Fruit fly (Drosophila melanogaster) whole organism, embryonic: Measurements from ENCODE around the gene dyl.
A peak's percentile ranks its signal among the peaks of the same experiment; 100 is the strongest.

Experiments used
- Aef1 ChIP-seq: fragments of 200-800 bp; sonication (Bioruptor generic); IDR thresholded peaks from 3 replicates; pipeline ENCODE4 v1.3.6; 2022; ENCODE audit warnings: missing biosample characterization, missing genetic modification characterization
- Atf-2 ChIP-seq: fragments of 200-800 bp; sonication (Bioruptor generic); optimal IDR thresholded peaks from 2 replicates; lab custom pipeline; 2016; ENCODE audit warnings: missing biosample characterization, missing genetic modification characterization
- B-H2 ChIP-seq: fragments of 200-800 bp; sonication (Bioruptor generic); optimal IDR thresholded peaks from 2 replicates; lab custom pipeline; 2018; ENCODE audit warnings: missing biosample characterization, mild to moderate bottlenecking, missing genetic modification characterization
- CG10147 ChIP-seq: fragments of 200-800 bp; sonication (Bioruptor generic); optimal IDR thresholded peaks from 2 replicates; lab custom pipeline; 2019; ENCODE audit warnings: missing biosample characterization, mild to moderate bottlenecking, missing genetic modification characterization, moderate library complexity
- CG10654 ChIP-seq: fragments of 200-800 bp; sonication (Bioruptor generic); optimal IDR thresholded peaks from 2 replicates; lab custom pipeline; 2016; ENCODE audit warnings: missing biosample characterization, missing genetic modification characterization
- CG10979 ChIP-seq: fragments of 200-800 bp; sonication (Bioruptor generic); optimal IDR thresholded peaks from 2 replicates; lab custom pipeline; 2018; ENCODE audit warnings: missing biosample characterization, mild to moderate bottlenecking, missing genetic modification characterization, moderate library complexity
- CG11398 ChIP-seq: fragments of 200-800 bp; sonication (Bioruptor generic); optimal IDR thresholded peaks from 2 replicates; lab custom pipeline; 2016; ENCODE audit warnings: missing biosample characterization, missing genetic modification characterization
- CG12659 ChIP-seq: fragments of 200-800 bp; sonication (Bioruptor generic); optimal IDR thresholded peaks from 3 replicates; lab custom pipeline; 2017; ENCODE audit warnings: mild to moderate bottlenecking, missing biosample characterization, missing genetic modification reagents, missing genetic modification characterization
- CG13775 ChIP-seq: fragments of 200-800 bp; sonication (Bioruptor generic); optimal IDR thresholded peaks from 3 replicates; lab custom pipeline; 2017; ENCODE audit warnings: missing biosample characterization, mild to moderate bottlenecking, missing genetic modification characterization
- CG14014 ChIP-seq: fragments of 200-800 bp; sonication (Bioruptor generic); IDR thresholded peaks from 2 replicates; pipeline ENCODE4 v1.3.6; 2022; ENCODE audit warnings: missing biosample characterization, missing genetic modification characterization
- CG15514 ChIP-seq: fragments of 200-800 bp; sonication (Bioruptor generic); optimal IDR thresholded peaks from 3 replicates; lab custom pipeline; 2017; ENCODE audit warnings: missing biosample characterization, missing genetic modification characterization, mild to moderate bottlenecking, moderate library complexity, missing genetic modification reagents
- CG2712 ChIP-seq: fragments of 200-800 bp; optimal IDR thresholded peaks from 3 replicates; lab custom pipeline; 2019; ENCODE audit warnings: missing biosample characterization, mild to moderate bottlenecking, missing genetic modification characterization, moderate library complexity
- CG3838 ChIP-seq: fragments of 200-800 bp; sonication (Bioruptor generic); optimal IDR thresholded peaks from 3 replicates; lab custom pipeline; 2016; ENCODE audit warnings: missing biosample characterization, missing genetic modification characterization
- CG42726 ChIP-seq: fragments of 200-800 bp; sonication (Bioruptor generic); IDR thresholded peaks from 2 replicates; pipeline ENCODE4 v1.3.6; 2022; ENCODE audit warnings: missing biosample characterization, missing genetic modification characterization; ENCODE audit not compliant: partially characterized antibody
- CG6654 ChIP-seq: fragments of 200-800 bp; sonication (Bioruptor generic); optimal IDR thresholded peaks from 2 replicates; lab custom pipeline; 2017; ENCODE audit warnings: missing biosample characterization, mild to moderate bottlenecking, missing genetic modification characterization
- CG7357 ChIP-seq: fragments of 200-800 bp; sonication (Bioruptor generic); IDR thresholded peaks from 3 replicates; pipeline ENCODE4 v1.3.6; 2022; ENCODE audit warnings: missing biosample characterization, missing genetic modification characterization
- CG7745 ChIP-seq: fragments of 200-800 bp; sonication (Bioruptor generic); optimal IDR thresholded peaks from 2 replicates; lab custom pipeline; 2018; ENCODE audit warnings: missing biosample characterization, mild to moderate bottlenecking, missing genetic modification characterization, moderate library complexity
- CG7928 ChIP-seq: fragments of 200-800 bp; sonication (Bioruptor generic); optimal IDR thresholded peaks from 2 replicates; lab custom pipeline; 2017; ENCODE audit warnings: missing biosample characterization, mild to moderate bottlenecking, missing genetic modification characterization
- CG8944 ChIP-seq: fragments of 200-800 bp; sonication (Bioruptor generic); optimal IDR thresholded peaks from 3 replicates; lab custom pipeline; 2016; ENCODE audit warnings: missing biosample characterization, missing genetic modification characterization
- CG9797 ChIP-seq: fragments of 200-800 bp; sonication (Bioruptor generic); optimal IDR thresholded peaks from 3 replicates; lab custom pipeline; 2018; ENCODE audit warnings: missing biosample characterization, mild to moderate bottlenecking, missing genetic modification characterization
- CrebB ChIP-seq: fragments of 200-800 bp; sonication (Bioruptor generic); optimal IDR thresholded peaks from 3 replicates; lab custom pipeline; 2018; ENCODE audit warnings: missing biosample characterization, mild to moderate bottlenecking, missing genetic modification characterization
- Deaf1 ChIP-seq: fragments of 200-800 bp; optimal IDR thresholded peaks from 3 replicates; lab custom pipeline; 2019; ENCODE audit warnings: missing biosample characterization, mild to moderate bottlenecking, missing genetic modification characterization, moderate library complexity
- Dref ChIP-seq: fragments of 200-800 bp; sonication (Bioruptor generic); IDR thresholded peaks from 2 replicates; pipeline ENCODE4 v1.3.6; 2022; ENCODE audit warnings: missing biosample characterization, missing genetic modification characterization
- E2f2 ChIP-seq: fragments of 200-800 bp; sonication (Bioruptor generic); IDR thresholded peaks from 2 replicates; pipeline ENCODE4 v1.3.6; 2022; ENCODE audit warnings: missing biosample characterization, missing genetic modification characterization
- Fer3 ChIP-seq: fragments of 200-800 bp; sonication (Bioruptor generic); optimal IDR thresholded peaks from 2 replicates; lab custom pipeline; 2018; ENCODE audit warnings: missing biosample characterization, mild to moderate bottlenecking, missing genetic modification characterization, moderate library complexity
- HLH3B ChIP-seq: fragments of 200-800 bp; sonication (Bioruptor generic); IDR thresholded peaks from 2 replicates; pipeline ENCODE4 v1.3.6; 2022; ENCODE audit warnings: missing biosample characterization, missing genetic modification characterization
- HmgZ ChIP-seq: fragments of 200-800 bp; sonication (Bioruptor generic); optimal IDR thresholded peaks from 2 replicates; lab custom pipeline; 2018; ENCODE audit warnings: missing biosample characterization, mild to moderate bottlenecking, missing genetic modification characterization
- Jarid2 ChIP-seq: fragments of 200-800 bp; sonication (Bioruptor generic); optimal IDR thresholded peaks from 3 replicates; lab custom pipeline; 2017; ENCODE audit warnings: mild to moderate bottlenecking, missing biosample characterization, missing genetic modification reagents, missing genetic modification characterization
- MBD-R2 ChIP-seq: fragments of 200-800 bp; sonication (Bioruptor generic); IDR thresholded peaks from 2 replicates; pipeline ENCODE4 v1.3.6; 2022; ENCODE audit warnings: missing biosample characterization, missing genetic modification characterization
- Med ChIP-seq: fragments of 200-800 bp; sonication (Bioruptor generic); peaks from one replicate; lab custom pipeline; 2016; ENCODE audit warnings: missing biosample characterization, missing genetic modification characterization, mild to moderate bottlenecking, inconsistent platforms, moderate library complexity
- Myb ChIP-seq: fragments of 200-800 bp; sonication (Bioruptor generic); optimal IDR thresholded peaks from 2 replicates; lab custom pipeline; 2016; ENCODE audit warnings: missing biosample characterization, missing genetic modification characterization
- Ptx1 ChIP-seq: fragments of 200-800 bp; sonication (Bioruptor generic); IDR thresholded peaks from 2 replicates; pipeline ENCODE4 v1.3.6; 2022; ENCODE audit warnings: missing biosample characterization, missing genetic modification characterization
- Scr ChIP-seq: fragments of 200-800 bp; sonication (Bioruptor generic); IDR thresholded peaks from 2 replicates; pipeline ENCODE4 v1.3.6; 2022; ENCODE audit warnings: missing biosample characterization, missing genetic modification characterization; ENCODE audit not compliant: partially characterized antibody
- Six4 ChIP-seq: fragments of 200-800 bp; sonication (Bioruptor generic); optimal IDR thresholded peaks from 2 replicates; lab custom pipeline; 2016; ENCODE audit warnings: missing biosample characterization, missing genetic modification characterization
- Xbp1 ChIP-seq: fragments of 200-800 bp; sonication (Bioruptor generic); optimal IDR thresholded peaks from 3 replicates; lab custom pipeline; 2016; ENCODE audit warnings: missing biosample characterization, mild to moderate bottlenecking, missing genetic modification characterization
- ash1 ChIP-seq: fragments of 200-800 bp; sonication (Bioruptor generic); optimal IDR thresholded peaks from 2 replicates; lab custom pipeline; 2018; ENCODE audit warnings: missing biosample characterization, mild to moderate bottlenecking, missing genetic modification characterization
- cg ChIP-seq: fragments of 200-800 bp; sonication (Bioruptor generic); optimal IDR thresholded peaks from 3 replicates; lab custom pipeline; 2019; ENCODE audit warnings: missing biosample characterization, mild to moderate bottlenecking, missing genetic modification characterization, moderate library complexity
- corto ChIP-seq: fragments of 200-800 bp; sonication (Bioruptor generic); optimal IDR thresholded peaks from 2 replicates; lab custom pipeline; 2016; ENCODE audit warnings: missing biosample characterization, mild to moderate bottlenecking, missing genetic modification characterization, moderate library complexity
- crc ChIP-seq: fragments of 200-800 bp; sonication (Bioruptor generic); optimal IDR thresholded peaks from 2 replicates; lab custom pipeline; 2016; ENCODE audit warnings: missing biosample characterization, missing genetic modification characterization
- fru ChIP-seq: fragments of >200 bp; optimal IDR thresholded peaks from 2 replicates; lab custom pipeline; 2017
- gfzf ChIP-seq: fragments of 200-800 bp; sonication (Bioruptor generic); optimal IDR thresholded peaks from 2 replicates; lab custom pipeline; 2016; ENCODE audit warnings: missing biosample characterization, mild to moderate bottlenecking, missing genetic modification characterization, moderate library complexity
- grn ChIP-seq: fragments of 200-800 bp; sonication (Bioruptor generic); optimal IDR thresholded peaks from 3 replicates; lab custom pipeline; 2017; ENCODE audit warnings: missing biosample characterization, missing genetic modification characterization
- p53 ChIP-seq: fragments of 200-800 bp; sonication (Bioruptor generic); optimal IDR thresholded peaks from 2 replicates; lab custom pipeline; 2016; ENCODE audit warnings: missing biosample characterization, missing genetic modification characterization
- row ChIP-seq: fragments of 200-800 bp; sonication (Bioruptor generic); IDR thresholded peaks from 3 replicates; pipeline ENCODE4 v1.3.6; 2022; ENCODE audit warnings: missing biosample characterization, missing genetic modification characterization
- sc ChIP-seq, 3 experiments: fragments of >200 bp in 2 of 3; fragments of 200-800 bp in 1 of 3; sonication (Bioruptor generic) in 1 of 3; optimal IDR thresholded peaks; 2 replicates in 2 of 3; 3 replicates in 1 of 3; lab custom pipeline; 2017; ENCODE audit warnings: mild to moderate bottlenecking in 1 of 3, missing biosample characterization in 1 of 3, missing genetic modification characterization in 1 of 3, missing genetic modification reagents in 1 of 3
- sens-2 ChIP-seq: fragments of 200-800 bp; sonication (Bioruptor generic); IDR thresholded peaks from 2 replicates; pipeline ENCODE4 v1.3.6; 2022; ENCODE audit warnings: missing biosample characterization, missing genetic modification characterization
- sr ChIP-seq: fragments of 200-800 bp; sonication (Bioruptor generic); IDR thresholded peaks from 3 replicates; pipeline ENCODE4 v1.3.6; 2022; ENCODE audit warnings: missing biosample characterization, missing genetic modification characterization
- trem ChIP-seq: fragments of 200-800 bp; optimal IDR thresholded peaks from 3 replicates; lab custom pipeline; 2019; ENCODE audit warnings: missing biosample characterization, mild to moderate bottlenecking, missing genetic modification characterization, moderate library complexity
- tup ChIP-seq: fragments of 200-800 bp; sonication (Bioruptor generic); optimal IDR thresholded peaks from 2 replicates; lab custom pipeline; 2016; ENCODE audit warnings: missing biosample characterization, mild to moderate bottlenecking, missing genetic modification characterization, moderate library complexity
- zfh1 ChIP-seq: fragments of 200-800 bp; sonication (Bioruptor generic); IDR thresholded peaks from 3 replicates; pipeline ENCODE4 v1.3.6; 2022; ENCODE audit warnings: missing biosample characterization, missing genetic modification characterization

The dyl gene

dm6 chr3L:4292120-4292697, 15.3 kb downstream of the dyl start, which contains the start of the genes CG15012 and Fdx2 (continued):
- TF ChIP-seq HLH3B (GFP tag; lab: Robert Waterston, UW) (no peak), CG7745 (tag; lab: Kevin White, UChicago) (no peak), Ptx1 (GFP tag; lab: Robert Waterston, UW) (0 out of 2 replicates have a peak, but pooled peaks have one; percentile 6), trem (peak; percentile 80), CG15514 (GFP tag; lab: Kevin White, UChicago) (peak; percentile 86), Atf-2 (GFP tag; lab: Kevin White, UChicago) (no peak), tup (no peak), crc (GFP tag; lab: Kevin White, UChicago) (no peak), Six4 (GFP tag; lab: Kevin White, UChicago) (no peak), E2f2 (GFP tag; lab: Robert Waterston, UW) (peak; percentile 54), fru (lab: Kevin White, UChicago) (no peak), Xbp1 (GFP tag; lab: Kevin White, UChicago) (peak; percentile 42), Med (GFP tag; lab: Kevin White, UChicago) (peak; percentile 88), Aef1 (GFP tag; lab: Robert Waterston, UW) (no peak; the same call in 2 of the 3 replicates), Dref (GFP tag; lab: Robert Waterston, UW) (peak; percentile 33; the same call in 1 of the 2 replicates), CG7357 (GFP tag; lab: Robert Waterston, UW) (peak; percentile 98), CG13775 (peak; percentile 24), CG3838 (GFP tag; lab: Kevin White, UChicago) (no peak), CG10147 (peak; percentile 16), MBD-R2 (GFP tag; lab: Robert Waterston, UW) (peak; percentile 92), Jarid2 (GFP tag; lab: Kevin White, UChicago) (no peak), CG9797 (GFP tag; lab: Kevin White, UChicago) (peak; percentile 87), Deaf1 (tag; lab: Kevin White, UChicago) (peak; percentile 3), Myb (GFP tag; lab: Kevin White, UChicago) (peak; percentile 55), B-H2 (GFP tag; lab: Kevin White, UChicago) (no peak), p53 (GFP tag; lab: Kevin White, UChicago) (peak; percentile 7), CG12659 (GFP tag; lab: Kevin White, UChicago) (peak; percentile 69), sens-2 (no peak), Fer3 (tag; lab: Kevin White, UChicago) (no peak), ash1 (GFP tag; lab: Kevin White, UChicago) (no peak), grn (GFP tag; lab: Kevin White, UChicago) (no peak), sc (optimal IDR thresholded peaks at IDR 0.05; lab: Kevin White, UChicago) (no peak), sc (GFP tag; optimal IDR thresholded peaks at IDR 0.05; lab: Kevin White, UChicago) (no peak), CG11398 (GFP tag; lab: Kevin White, UChicago) (no peak), CG42726 (GFP tag; lab: Robert Waterston, UW) (no peak), cg (GFP tag; lab: Kevin White, UChicago) (no peak), CrebB (no peak), zfh1 (GFP tag; lab: Robert Waterston, UW) (peak; percentile 27; the same call in 1 of the 3 replicates), CG2712 (tag; lab: Kevin White, UChicago) (peak; percentile 62), row (GFP tag; lab: Robert Waterston, UW) (peak; percentile 84), CG10654 (GFP tag; lab: Kevin White, UChicago) (no peak), gfzf (GFP tag; lab: Kevin White, UChicago) (peak; percentile 95), CG14014 (GFP tag; lab: Robert Waterston, UW) (no peak), CG6654 (no peak), sr (GFP tag; lab: Robert Waterston, UW) (no peak), Scr (peak; percentile 35; the same call in 1 of the 2 replicates), HmgZ (tag; lab: Kevin White, UChicago) (peak; percentile 73), CG10979 (tag; lab: Kevin White, UChicago) (no peak), corto (no peak), CG7928 (GFP tag; lab: Kevin White, UChicago) (peak; percentile 76), CG8944 (GFP tag; lab: Kevin White, UChicago) (peak; percentile 34)
